Fruit fly (Drosophila melanogaster) whole organism, pupa: Measurements from ENCODE around the gene CG32708.

ENCODE experiments used
- CG10348 ChIP-seq: fragments of 200-800 bp; sonication (Bioruptor generic); IDR thresholded peaks from 2 replicates; pipeline ENCODE4 v1.3.6; 2022; ENCODE audit warnings: missing biosample characterization, missing genetic modification characterization
- CG12605 ChIP-seq: fragments of 200-800 bp; sonication (Bioruptor generic); IDR thresholded peaks from 2 replicates; pipeline ENCODE4 v1.3.6; 2022; ENCODE audit warnings: missing biosample characterization, missing genetic modification characterization
- CG13204 ChIP-seq: fragments of 200-800 bp; sonication (Bioruptor generic); optimal IDR thresholded peaks from 2 replicates; lab custom pipeline; 2018; ENCODE audit warnings: missing biosample characterization, mild to moderate bottlenecking, missing genetic modification characterization, moderate library complexity
- CG15710 ChIP-seq: fragments of 200-800 bp; sonication (Bioruptor generic); optimal IDR thresholded peaks from 2 replicates; lab custom pipeline; 2018; ENCODE audit warnings: missing biosample characterization, mild to moderate bottlenecking, missing genetic modification characterization, moderate library complexity
- CG34367 ChIP-seq: fragments of 200-800 bp; sonication (Bioruptor generic); optimal IDR thresholded peaks from 2 replicates; lab custom pipeline; 2018; ENCODE audit warnings: missing biosample characterization, mild to moderate bottlenecking, missing genetic modification characterization
- CG8159 ChIP-seq: fragments of 200-800 bp; sonication (Bioruptor generic); optimal IDR thresholded peaks from 3 replicates; lab custom pipeline; 2018; ENCODE audit warnings: missing biosample characterization, mild to moderate bottlenecking, missing genetic modification characterization, moderate library complexity
- CG8301 ChIP-seq: fragments of 200-800 bp; sonication (Bioruptor generic); optimal IDR thresholded peaks from 2 replicates; lab custom pipeline; 2018; ENCODE audit warnings: missing biosample characterization, mild to moderate bottlenecking, missing genetic modification characterization
- CG9948 ChIP-seq: fragments of 200-800 bp; sonication (Bioruptor generic); optimal IDR thresholded peaks from 2 replicates; lab custom pipeline; 2018; ENCODE audit warnings: missing biosample characterization, mild to moderate bottlenecking, missing genetic modification characterization, moderate library complexity
- D1 ChIP-seq: fragments of 200-800 bp; sonication (Bioruptor generic); optimal IDR thresholded peaks from 2 replicates; lab custom pipeline; 2018; ENCODE audit warnings: missing biosample characterization, mild to moderate bottlenecking, missing genetic modification characterization, moderate library complexity
- EcR ChIP-seq: fragments of 200-800 bp; sonication (Bioruptor generic); optimal IDR thresholded peaks from 3 replicates; lab custom pipeline; 2019; ENCODE audit warnings: missing biosample characterization, missing genetic modification characterization, mild to moderate bottlenecking, moderate library complexity, missing genetic modification reagents
- Ets98B ChIP-seq: fragments of 200-800 bp; sonication (Bioruptor generic); IDR thresholded peaks from 2 replicates; pipeline ENCODE4 v1.3.6; 2022; ENCODE audit warnings: missing biosample characterization, missing genetic modification characterization
- Snoo ChIP-seq: fragments of 200-800 bp; sonication (Bioruptor generic); optimal IDR thresholded peaks from 3 replicates; lab custom pipeline; 2017; ENCODE audit warnings: missing biosample characterization, mild to moderate bottlenecking, missing genetic modification characterization, inconsistent platforms
- rn ChIP-seq: fragments of 200-800 bp; sonication (Bioruptor generic); IDR thresholded peaks from 2 replicates; pipeline ENCODE4 v1.3.6; 2022; ENCODE audit warnings: missing biosample characterization, missing genetic modification characterization

DNA sequence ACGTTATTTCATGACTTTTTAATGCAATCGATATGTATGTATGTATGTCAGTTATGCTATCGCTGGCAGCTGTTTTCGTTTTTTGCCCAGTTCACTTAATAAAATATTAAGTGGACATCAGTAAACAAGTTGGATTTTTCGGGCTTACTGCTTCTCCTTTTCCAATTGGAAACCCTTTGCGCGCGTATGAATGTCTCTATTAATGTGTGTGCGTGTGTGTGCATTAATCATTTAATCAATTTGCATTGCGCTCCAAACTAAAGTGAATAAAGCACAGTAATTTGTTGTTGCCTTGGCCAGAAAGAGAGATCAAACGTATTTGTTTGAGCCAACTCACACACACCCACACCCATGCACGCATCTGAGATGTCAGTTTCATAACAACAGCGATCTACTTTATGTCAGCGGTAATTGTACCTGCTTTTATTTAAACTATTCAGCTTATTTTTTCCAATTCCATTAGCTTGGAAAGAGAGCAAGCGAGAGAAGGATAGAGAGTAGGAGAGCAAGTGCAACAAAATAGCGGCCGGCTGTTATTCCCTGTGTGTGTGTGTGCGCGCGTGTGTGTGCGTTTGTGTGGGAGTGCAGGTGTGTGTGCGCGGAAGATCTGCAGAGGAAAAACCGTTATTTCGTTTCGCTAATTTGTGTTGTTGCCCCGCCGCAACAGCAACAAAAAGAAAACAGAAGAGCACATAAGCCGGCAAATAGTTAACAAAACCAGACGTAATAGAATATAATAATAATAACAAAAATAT is 24.6 kb downstream of the CG32708 start:
- TF ChIP-seq rn (GFP tag; lab: Robert Waterston, UW) (no peak), EcR (GFP tag; lab: Kevin White, UChicago) (no peak), CG8159 (no peak), Ets98B (GFP tag; lab: Robert Waterston, UW) (no peak), CG15710 (tag; lab: Kevin White, UChicago) (no peak), Snoo (tag; lab: Kevin White, UChicago) (no peak), CG10348 (no peak), CG12605 (GFP tag; lab: Robert Waterston, UW) (no peak), CG9948 (tag; lab: Kevin White, UChicago) (no peak), CG13204 (GFP tag; lab: Kevin White, UChicago) (no peak), D1 (tag; lab: Kevin White, UChicago) (no peak), CG8301 (no peak), CG34367 (tag; lab: Kevin White, UChicago) (no peak)
